Fruit fly (Drosophila melanogaster) whole organism, embryonic: Measurements from ENCODE around the gene CG7164.

ENCODE experiments used
- CG9797 ChIP-seq: fragments of 200-800 bp; sonication (Bioruptor generic); optimal IDR thresholded peaks from 3 replicates; lab custom pipeline; 2018; ENCODE audit warnings: missing biosample characterization, mild to moderate bottlenecking, missing genetic modification characterization
- Hr3 ChIP-seq: fragments of 200-800 bp; sonication (Bioruptor generic); optimal IDR thresholded peaks from 3 replicates; lab custom pipeline; 2016; ENCODE audit warnings: missing biosample characterization, missing genetic modification characterization
- MBD-R2 ChIP-seq: fragments of 200-800 bp; sonication (Bioruptor generic); IDR thresholded peaks from 2 replicates; pipeline ENCODE4 v1.3.6; 2022; ENCODE audit warnings: missing biosample characterization, missing genetic modification characterization
- Nf-YC ChIP-seq: fragments of 200-800 bp; optimal IDR thresholded peaks from 3 replicates; lab custom pipeline; 2019; ENCODE audit warnings: missing biosample characterization, mild to moderate bottlenecking, missing genetic modification characterization, moderate library complexity

dm6 chr2L:7820408-7820807 lies 39.1 kb downstream of the CG7164 start:
- no peak for TF ChIP-seq MBD-R2 (GFP tag; lab: Robert Waterston, UW)
- TF ChIP-seq Hr3 (GFP tag; lab: Kevin White, UChicago) = no peak
- TF ChIP-seq CG9797 = no peak
- no peak for TF ChIP-seq Nf-YC (tag; lab: Kevin White, UChicago)
